Worm (Caenorhabditis elegans): ENCODE data around the gene hsd-3.

DNA sequence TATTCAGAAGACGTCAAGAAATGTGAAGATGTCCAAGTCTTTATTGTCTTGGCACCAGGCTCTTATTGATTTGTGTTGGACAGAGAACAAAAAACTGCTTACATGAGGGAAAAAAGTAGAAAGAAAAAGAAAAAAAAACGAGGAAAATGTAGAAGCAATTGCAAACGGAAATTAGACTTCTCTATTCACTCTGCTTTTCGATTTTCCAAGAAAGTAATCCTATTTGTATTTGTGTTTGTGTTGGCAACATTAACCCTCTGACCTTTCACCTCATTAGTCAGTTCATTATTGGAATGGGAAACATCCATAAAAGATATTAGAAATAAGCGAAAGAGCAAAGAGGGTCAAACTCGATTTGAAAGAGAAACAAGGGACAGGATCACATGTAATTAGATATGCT lies 22.6 kb downstream of the hsd-3 start:
- no peak for TF ChIP-seq tbx-2 (tag; optimal IDR thresholded peaks at IDR 0.05)
- TF ChIP-seq ahr-1 (tag; optimal IDR thresholded peaks at IDR 0.05) = no peak
- no peak for TF ChIP-seq rnt-1 (tag; optimal IDR thresholded peaks at IDR 0.05)
- TF ChIP-seq pha-4 (tag; optimal IDR thresholded peaks at IDR 0.05) = no peak
- no peak for TF ChIP-seq ttx-3 (tag; optimal IDR thresholded peaks at IDR 0.05)
- no peak for TF ChIP-seq pax-1 (tag; optimal IDR thresholded peaks at IDR 0.05)
- TF ChIP-seq pag-3 (tag; optimal IDR thresholded peaks at IDR 0.05; ENCODE audit: borderline replicate concordance) = no peak
- no peak for TF ChIP-seq gmeb-2 (tag; optimal IDR thresholded peaks at IDR 0.05)
- no peak for TF ChIP-seq hlh-6 (tag; optimal IDR thresholded peaks at IDR 0.05)
- TF ChIP-seq fkh-10 (GFP tag; optimal IDR thresholded peaks at IDR 0.05) = no peak
- no peak for TF ChIP-seq sox-4 (tag; optimal IDR thresholded peaks at IDR 0.05)
- TF ChIP-seq odd-2 (tag; optimal IDR thresholded peaks at IDR 0.05) = no peak

All from whole organism, late embryonic.